Fruit fly (Drosophila melanogaster): ENCODE data around the gene CG11885.

Gene CG11885

DNA sequence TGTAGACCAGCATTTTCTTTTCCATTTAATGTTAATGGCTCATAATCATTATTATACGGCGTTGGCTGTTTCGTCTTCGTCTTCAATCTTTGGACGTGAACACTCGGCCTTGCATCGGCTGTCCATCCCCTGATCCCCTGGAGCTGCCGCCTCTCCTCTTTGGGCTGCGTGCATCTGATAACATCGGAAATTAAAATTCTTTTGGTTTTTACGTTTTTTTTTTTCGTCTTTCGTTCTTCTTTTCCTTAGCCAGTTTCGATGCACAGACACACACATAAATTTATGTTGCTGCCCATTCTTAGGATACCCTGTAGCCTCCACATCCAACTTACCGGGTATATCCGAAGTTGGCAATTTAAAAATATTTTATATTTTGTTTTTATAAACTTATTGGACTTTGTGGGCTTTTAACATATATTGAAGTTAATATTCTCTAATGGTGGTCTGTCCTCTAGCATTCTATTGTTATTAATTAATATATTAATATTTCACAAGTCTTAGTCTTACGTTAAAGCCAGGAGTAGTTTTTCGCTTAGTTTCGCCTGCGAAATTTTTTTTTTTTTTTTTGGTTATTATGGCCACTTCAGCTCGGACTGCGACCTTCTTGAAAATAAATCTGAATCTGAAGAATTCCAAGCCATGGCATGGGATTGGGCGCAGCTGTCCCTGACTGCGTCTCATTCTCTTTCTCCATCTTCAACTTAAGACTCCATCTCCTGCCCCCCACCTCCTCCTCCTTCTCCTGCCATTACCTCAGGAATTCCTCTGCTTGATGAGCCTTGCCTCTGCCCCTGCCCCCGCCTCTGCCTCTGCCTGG is 19.6 kb upstream of the CG11885 start (continued):
- peak; percentile 76 for TF ChIP-seq Ssrp (tag; optimal IDR thresholded peaks at IDR 0.05)
- no peak for TF ChIP-seq Atf6 (GFP tag; IDR thresholded peaks at IDR 0.05)
- TF ChIP-seq CG11504 (tag; optimal IDR thresholded peaks at IDR 0.05) = peak; percentile 39
- no peak for TF ChIP-seq Pdp1 (GFP tag; optimal IDR thresholded peaks at IDR 0.05)
- no peak for TF ChIP-seq CG9797 (GFP tag; optimal IDR thresholded peaks at IDR 0.05)
- TF ChIP-seq vnd (GFP tag; IDR thresholded peaks at IDR 0.05; ENCODE audit: partially characterized antibody) = no peak
- TF ChIP-seq mirr (GFP tag; optimal IDR thresholded peaks at IDR 0.05) = no peak
- TF ChIP-seq lilli (GFP tag; optimal IDR thresholded peaks at IDR 0.05) = no peak
- TF ChIP-seq CG15601 (tag; optimal IDR thresholded peaks at IDR 0.05) = peak; percentile 65
- TF ChIP-seq CG10543 (GFP tag; optimal IDR thresholded peaks at IDR 0.05) = no peak
- no peak for TF ChIP-seq Fer3 (tag; optimal IDR thresholded peaks at IDR 0.05)
- TF ChIP-seq C15 (GFP tag; IDR thresholded peaks at IDR 0.05) = no peak
- TF ChIP-seq CG13624 (GFP tag; optimal IDR thresholded peaks at IDR 0.05) = no peak
- no peak for TF ChIP-seq klu (GFP tag; IDR thresholded peaks at IDR 0.05)
- TF ChIP-seq pan (optimal IDR thresholded peaks at IDR 0.05) = no peak
- no peak for TF ChIP-seq pan (GFP tag; optimal IDR thresholded peaks at IDR 0.05 in 1 of 2, IDR thresholded peaks at IDR 0.05 in 1 of 2)
- TF ChIP-seq rib (GFP tag; IDR thresholded peaks at IDR 0.05) = no peak
- no peak for TF ChIP-seq lov (optimal IDR thresholded peaks at IDR 0.05)
- no peak for TF ChIP-seq lov (GFP tag; IDR thresholded peaks at IDR 0.05)
- no peak for TF ChIP-seq CG10654 (GFP tag; optimal IDR thresholded peaks at IDR 0.05)
- TF ChIP-seq ap (GFP tag; IDR thresholded peaks at IDR 0.05) = no peak
- no peak for TF ChIP-seq Rx (GFP tag; IDR thresholded peaks at IDR 0.05)
- no peak for TF ChIP-seq CG7271 (tag; optimal IDR thresholded peaks at IDR 0.05)
- no peak for TF ChIP-seq Vsx1 (GFP tag; optimal IDR thresholded peaks at IDR 0.05)
- no peak for TF ChIP-seq gro (GFP tag; optimal IDR thresholded peaks at IDR 0.05)
- TF ChIP-seq D19A (tag; optimal IDR thresholded peaks at IDR 0.05) = peak; percentile 88
- no peak for TF ChIP-seq CG14441 (GFP tag; IDR thresholded peaks at IDR 0.05)
- peak; percentile 77 for TF ChIP-seq CG17361 (GFP tag; IDR thresholded peaks at IDR 0.05)
- TF ChIP-seq Atf-2 (GFP tag; optimal IDR thresholded peaks at IDR 0.05) = no peak
- TF ChIP-seq sens-2 (GFP tag; IDR thresholded peaks at IDR 0.05) = no peak
- no peak for TF ChIP-seq CG3847 (GFP tag; IDR thresholded peaks at IDR 0.05)
- no peak for TF ChIP-seq bbx (GFP tag; IDR thresholded peaks at IDR 0.05; ENCODE audit: partially characterized antibody)
- no peak for TF ChIP-seq knrl (GFP tag; IDR thresholded peaks at IDR 0.05; ENCODE audit: partially characterized antibody)
- peak; percentile 14; the same call in 1 of the 2 replicates for TF ChIP-seq CG8765 (GFP tag; IDR thresholded peaks at IDR 0.05)
- no peak for TF ChIP-seq CG14667 (GFP tag; IDR thresholded peaks at IDR 0.05)
- no peak for TF ChIP-seq CG12236 (GFP tag; optimal IDR thresholded peaks at IDR 0.05)
- no peak for TF ChIP-seq fru (optimal IDR thresholded peaks at IDR 0.05)
- TF ChIP-seq CG6813 (GFP tag; optimal IDR thresholded peaks at IDR 0.05) = no peak
- no peak for TF ChIP-seq CG15011 (GFP tag; optimal IDR thresholded peaks at IDR 0.05)
- peak; percentile 65 for TF ChIP-seq CG7556 (GFP tag; optimal IDR thresholded peaks at IDR 0.05)
- TF ChIP-seq Dref (GFP tag; IDR thresholded peaks at IDR 0.05) = no peak
- TF ChIP-seq GATAe (GFP tag; conservative IDR thresholded peaks at IDR 0.05) = no peak
- TF ChIP-seq Taf1 (GFP tag; IDR thresholded peaks at IDR 0.05) = no peak
- peak; percentile 67 for TF ChIP-seq grn (GFP tag; optimal IDR thresholded peaks at IDR 0.05)
- TF ChIP-seq Dek (tag; optimal IDR thresholded peaks at IDR 0.05) = no peak
- TF ChIP-seq Antp (GFP tag; optimal IDR thresholded peaks at IDR 0.05) = no peak
- peak; percentile 27 for TF ChIP-seq CG9437 (GFP tag; optimal IDR thresholded peaks at IDR 0.05)
- no peak for TF ChIP-seq B-H1 (GFP tag; IDR thresholded peaks at IDR 0.05)
- TF ChIP-seq CG14050 (GFP tag; IDR thresholded peaks at IDR 0.05) = no peak
- no peak for TF ChIP-seq pho (GFP tag; optimal IDR thresholded peaks at IDR 0.05)
- no peak for TF ChIP-seq Aef1 (GFP tag; IDR thresholded peaks at IDR 0.05)

All from whole organism, embryonic.